Worm (Caenorhabditis elegans): ENCODE results near the gene F17C11.12.

F17C11.12 gene

ce11 chrV:10893510-10894128 lies 43.1 kb downstream of the F17C11.12 start, which contains the start of gene F32D8.4:
Gene F32D8.4 (minus strand): TSS chrV:10893560.
- no peak for TF ChIP-seq nhr-48 (tag; optimal IDR thresholded peaks at IDR 0.05)
- TF ChIP-seq aly-2 (tag; optimal IDR thresholded peaks at IDR 0.05) = no peak
- TF ChIP-seq mdt-29 (GFP tag; IDR thresholded peaks at IDR 0.05) = no peak
- TF ChIP-seq zip-11 (GFP tag; IDR thresholded peaks at IDR 0.05) = no peak
- peak; percentile 57 for TF ChIP-seq aha-1 (tag)
- TF ChIP-seq Y105C5A.15 (GFP tag; IDR thresholded peaks at IDR 0.05) = no peak

- no peak for TF ChIP-seq unc-130 (GFP tag; optimal IDR thresholded peaks at IDR 0.05)
- peak; percentile 58 for TF ChIP-seq dmd-6 (GFP tag; IDR thresholded peaks at IDR 0.05)
- TF ChIP-seq nhr-41 (GFP tag; IDR thresholded peaks at IDR 0.05) = no peak
- no peak for TF ChIP-seq hmg-1.1 (GFP tag; IDR thresholded peaks at IDR 0.05)
- no peak for TF ChIP-seq daf-16 (GFP tag; optimal IDR thresholded peaks at IDR 0.05)
- peak; percentile 58 for TF ChIP-seq daf-16 (tag; optimal IDR thresholded peaks at IDR 0.05)
- TF ChIP-seq dpl-1 (GFP tag; optimal IDR thresholded peaks at IDR 0.05) = no peak
- TF ChIP-seq skn-1 (tag; optimal IDR thresholded peaks at IDR 0.05) = no peak
- peak; percentile 6 for TF ChIP-seq nhr-48 (tag; optimal IDR thresholded peaks at IDR 0.05)
- TF ChIP-seq daf-12 (tag; optimal IDR thresholded peaks at IDR 0.05) = no peak
- TF ChIP-seq zag-1 (tag; optimal IDR thresholded peaks at IDR 0.05) = no peak
- TF ChIP-seq aly-2 (tag; optimal IDR thresholded peaks at IDR 0.05) = no peak
- no peak for TF ChIP-seq nhr-237 (tag; optimal IDR thresholded peaks at IDR 0.05)
- 0 out of 2 replicates have a peak, but pooled peaks have one; percentile 17 for TF ChIP-seq ctbp-1 (GFP tag; IDR thresholded peaks at IDR 0.05)
- TF ChIP-seq Y48G9A.11 (GFP tag; IDR thresholded peaks at IDR 0.05) = no peak
- TF ChIP-seq ceh-44 (GFP tag; IDR thresholded peaks at IDR 0.05) = no peak
- TF ChIP-seq mxl-2 (GFP tag; conservative IDR thresholded peaks at IDR 0.05) = no peak
- no peak for TF ChIP-seq Y75B8A.6 (GFP tag; IDR thresholded peaks at IDR 0.05)
- no peak for TF ChIP-seq dmd-8 (GFP tag; IDR thresholded peaks at IDR 0.05)
- TF ChIP-seq ztf-7 (tag; optimal IDR thresholded peaks at IDR 0.05) = no peak
- TF ChIP-seq F49E8.2 (tag; optimal IDR thresholded peaks at IDR 0.05; ENCODE audit: borderline replicate concordance) = no peak
- TF ChIP-seq egl-27 (tag; optimal IDR thresholded peaks at IDR 0.05) = no peak
- TF ChIP-seq lin-13 (GFP tag; optimal IDR thresholded peaks at IDR 0.05) = no peak
- TF ChIP-seq daf-19 (GFP tag; conservative IDR thresholded peaks at IDR 0.05) = no peak
- no peak for TF ChIP-seq ces-1 (GFP tag; optimal IDR thresholded peaks at IDR 0.05)
- peak; percentile 73 for TF ChIP-seq nhr-28 (tag; optimal IDR thresholded peaks at IDR 0.05)
- TF ChIP-seq nhr-102 (tag; optimal IDR thresholded peaks at IDR 0.05) = no peak
- no peak for TF ChIP-seq Y105C5A.15 (GFP tag; IDR thresholded peaks at IDR 0.05)
- no peak for TF ChIP-seq vab-7 (GFP tag; IDR thresholded peaks at IDR 0.05)
- no peak for TF ChIP-seq nhr-6 (tag; optimal IDR thresholded peaks at IDR 0.05)
- no peak for TF ChIP-seq pha-4 (GFP tag; IDR thresholded peaks at IDR 0.05)
- TF ChIP-seq pha-4 (tag; optimal IDR thresholded peaks at IDR 0.05) = no peak
- TF ChIP-seq snpc-4 (tag; optimal IDR thresholded peaks at IDR 0.05) = no peak
- TF ChIP-seq fos-1 (tag; optimal IDR thresholded peaks at IDR 0.05) = no peak
- no peak for TF ChIP-seq R02D3.7 (tag; optimal IDR thresholded peaks at IDR 0.05)
- TF ChIP-seq gei-8 (GFP tag; optimal IDR thresholded peaks at IDR 0.05) = no peak
- no peak for TF ChIP-seq ceh-28 (tag; optimal IDR thresholded peaks at IDR 0.05)
- TF ChIP-seq php-3 (GFP tag; IDR thresholded peaks at IDR 0.05) = no peak
- TF ChIP-seq lin-29 (GFP tag; IDR thresholded peaks at IDR 0.05) = no peak
- TF ChIP-seq lir-3 (tag; optimal IDR thresholded peaks at IDR 0.05) = no peak
- no peak for TF ChIP-seq madf-5 (GFP tag; IDR thresholded peaks at IDR 0.05)
- peak in 1 of 2 experiments; percentile 85 for TF ChIP-seq hif-1 (tag; optimal IDR thresholded peaks at IDR 0.05)
- no peak for TF ChIP-seq F44E2.7 (GFP tag; IDR thresholded peaks at IDR 0.05)
- TF ChIP-seq lsy-2 (tag; optimal IDR thresholded peaks at IDR 0.05) = peak in 1 of 2 experiments; percentile 57
- no peak for TF ChIP-seq ama-1 (optimal IDR thresholded peaks at IDR 0.05)
- TF ChIP-seq unc-62 (GFP tag; optimal IDR thresholded peaks at IDR 0.05 in 1 of 2) = peak in 1 of 2 experiments; percentile 97
- no peak for TF ChIP-seq unc-62 (tag; optimal IDR thresholded peaks at IDR 0.05)
- no peak for TF ChIP-seq zip-2 (tag; optimal IDR thresholded peaks at IDR 0.05)
Measured at ce11 chrV:10890980-10891379, 45.7 kb downstream of the F17C11.12 start, which contains the start of gene F32D8.12. Gene F32D8.12 (minus strand): TSS chrV:10891027.

Measured in whole organism, L4 larva.